Fruit fly (Drosophila melanogaster): ENCODE measurements around the gene RhoGEF64C.

RhoGEF64C gene

dm6 chr3L:4824356-4825138 lies 132.0 kb downstream of the RhoGEF64C start (continued):
- TF ChIP-seq dati (GFP tag; IDR thresholded peaks at IDR 0.05): peak; percentile 75
- TF ChIP-seq sisA (GFP tag; IDR thresholded peaks at IDR 0.05): peak; percentile 98
- TF ChIP-seq CG12071 (GFP tag; optimal IDR thresholded peaks at IDR 0.05): peak; percentile 92
- no peak for TF ChIP-seq CG17568 (GFP tag; optimal IDR thresholded peaks at IDR 0.05)
- TF ChIP-seq cas (GFP tag; IDR thresholded peaks at IDR 0.05): peak; percentile 93
- TF ChIP-seq CG14667 (GFP tag; IDR thresholded peaks at IDR 0.05): peak; percentile 96
- peak; percentile 97 for TF ChIP-seq seq (GFP tag; IDR thresholded peaks at IDR 0.05)
- TF ChIP-seq CG7357 (GFP tag; IDR thresholded peaks at IDR 0.05): peak; percentile 92
- peak; percentile 97 for TF ChIP-seq Rfx (GFP tag; IDR thresholded peaks at IDR 0.05)
- no peak for TF ChIP-seq CG17912 (GFP tag; optimal IDR thresholded peaks at IDR 0.05)
- peak; percentile 94 for TF ChIP-seq mam (GFP tag; optimal IDR thresholded peaks at IDR 0.05)
- peak; percentile 87 for TF ChIP-seq CG18011 (GFP tag; optimal IDR thresholded peaks at IDR 0.05)
- peak; percentile 93 for TF ChIP-seq CHES-1-like (GFP tag; optimal IDR thresholded peaks at IDR 0.05)
- TF ChIP-seq cato (GFP tag; optimal IDR thresholded peaks at IDR 0.05; ENCODE audit: borderline replicate concordance): peak; percentile 89
- peak; percentile 54; the same call in 1 of the 2 replicates for TF ChIP-seq Bgb (GFP tag; IDR thresholded peaks at IDR 0.05; ENCODE audit: partially characterized antibody)
- peak; percentile 53; the same call in 1 of the 2 replicates for TF ChIP-seq amos (GFP tag; IDR thresholded peaks at IDR 0.05; ENCODE audit: partially characterized antibody)
- peak; percentile 89 for TF ChIP-seq gt (GFP tag; IDR thresholded peaks at IDR 0.05)
- TF ChIP-seq CG43689 (GFP tag; IDR thresholded peaks at IDR 0.05): peak; percentile 88
- TF ChIP-seq Drgx (GFP tag; IDR thresholded peaks at IDR 0.05): peak; percentile 95
- TF ChIP-seq HmgD (GFP tag; optimal IDR thresholded peaks at IDR 0.05): peak; percentile 56
- peak; percentile 96 for TF ChIP-seq CG10979 (tag; optimal IDR thresholded peaks at IDR 0.05)
- TF ChIP-seq HLH4C (GFP tag; IDR thresholded peaks at IDR 0.05; ENCODE audit: partially characterized antibody): peak; percentile 32; the same call in 1 of the 3 replicates
- peak; percentile 94 for TF ChIP-seq gsb (GFP tag; IDR thresholded peaks at IDR 0.05)
- peak; percentile 96 for TF ChIP-seq unpg (GFP tag; optimal IDR thresholded peaks at IDR 0.05)
- TF ChIP-seq stc (GFP tag; IDR thresholded peaks at IDR 0.05): peak; percentile 97
- peak; percentile 71 for TF ChIP-seq Jarid2 (GFP tag; optimal IDR thresholded peaks at IDR 0.05)
- TF ChIP-seq CG9932 (GFP tag; IDR thresholded peaks at IDR 0.05): peak; percentile 97
- TF ChIP-seq stwl (tag; optimal IDR thresholded peaks at IDR 0.05): peak; percentile 68
- peak; percentile 30 for TF ChIP-seq Sry-β (GFP tag; optimal IDR thresholded peaks at IDR 0.05)
- peak; percentile 97 for TF ChIP-seq Awh (GFP tag; IDR thresholded peaks at IDR 0.05)
- TF ChIP-seq pita (GFP tag; optimal IDR thresholded peaks at IDR 0.05): no peak
- TF ChIP-seq CG11456 (GFP tag; IDR thresholded peaks at IDR 0.05): peak; percentile 98
- TF ChIP-seq cwo (GFP tag; optimal IDR thresholded peaks at IDR 0.05): peak; percentile 90
- TF ChIP-seq Abd-B (GFP tag; optimal IDR thresholded peaks at IDR 0.05): peak; percentile 95
- TF ChIP-seq CG1529 (GFP tag; optimal IDR thresholded peaks at IDR 0.05): no peak
- no peak for TF ChIP-seq hb (GFP tag; IDR thresholded peaks at IDR 0.05; ENCODE audit: partially characterized antibody)
- peak; percentile 90 for TF ChIP-seq CG15696 (tag; optimal IDR thresholded peaks at IDR 0.05)
- TF ChIP-seq CG18764 (GFP tag; optimal IDR thresholded peaks at IDR 0.05): peak; percentile 87
- TF ChIP-seq CG13424 (tag; optimal IDR thresholded peaks at IDR 0.05): peak; percentile 95
- TF ChIP-seq h (optimal IDR thresholded peaks at IDR 0.05): no peak
- peak; percentile 77 for TF ChIP-seq ab (GFP tag; optimal IDR thresholded peaks at IDR 0.05)
- peak; percentile 78 for TF ChIP-seq Side (GFP tag; optimal IDR thresholded peaks at IDR 0.05)
- no peak for TF ChIP-seq Dfd (GFP tag; optimal IDR thresholded peaks at IDR 0.05)
- peak; percentile 96 for TF ChIP-seq CG15269 (tag; optimal IDR thresholded peaks at IDR 0.05)
- TF ChIP-seq eyg (GFP tag; optimal IDR thresholded peaks at IDR 0.05): peak; percentile 85
- no peak for TF ChIP-seq yki (optimal IDR thresholded peaks at IDR 0.05)
- peak; percentile 59 for TF ChIP-seq Dip2 (GFP tag; IDR thresholded peaks at IDR 0.05)
- TF ChIP-seq Sry-δ (GFP tag; optimal IDR thresholded peaks at IDR 0.05): peak; percentile 53
- TF ChIP-seq twi (tag; optimal IDR thresholded peaks at IDR 0.05): peak; percentile 91
- peak; percentile 91 for TF ChIP-seq Usf (GFP tag; optimal IDR thresholded peaks at IDR 0.05)
